Worm (Caenorhabditis elegans) whole organism, midembryonic: ENCODE data around the gene lido-1.

ENCODE experiments used
- T22C8.4 ChIP-seq: fragments of 200-800 bp; sonication (Bioruptor generic); IDR thresholded peaks from 2 replicates; pipeline ENCODE4 v1.3.6; 2022; ENCODE audit warnings: missing genetic modification characterization, missing compliant biosample characterization
- cog-1 ChIP-seq: sonication (generic microtip); optimal IDR thresholded peaks from 2 replicates; lab custom pipeline; 2016; ENCODE audit warnings: missing genetic modification characterization, missing compliant biosample characterization
- flt-1 ChIP-seq: fragments of 200-800 bp; sonication (Bioruptor generic); IDR thresholded peaks from 2 replicates; pipeline ENCODE4 v1.3.6; 2022; ENCODE audit warnings: missing genetic modification characterization, missing compliant biosample characterization
- med-1 ChIP-seq: sonication (generic microtip); optimal IDR thresholded peaks from 2 replicates; lab custom pipeline; 2017; ENCODE audit warnings: missing genetic modification characterization, mild to moderate bottlenecking, missing compliant biosample characterization, antibody characterized with exemption, missing genetic modification reagents; ENCODE audit not compliant: insufficient read depth
- tab-1 ChIP-seq: fragments of 200-800 bp; sonication (Bioruptor generic); IDR thresholded peaks from 2 replicates; pipeline ENCODE4 v1.3.6; 2022; ENCODE audit warnings: missing genetic modification characterization, missing compliant biosample characterization
- ztf-23 ChIP-seq: fragments of 200-800 bp; sonication (Bioruptor generic); IDR thresholded peaks from 2 replicates; pipeline ENCODE4 v1.3.6; 2022; ENCODE audit warnings: missing genetic modification reagents, missing genetic modification characterization, missing compliant biosample characterization
- ztf-29 ChIP-seq: fragments of 200-800 bp; sonication (Bioruptor generic); IDR thresholded peaks from 2 replicates; pipeline ENCODE4 v1.3.6; 2022; ENCODE audit warnings: missing genetic modification reagents, missing genetic modification characterization, missing compliant biosample characterization

DNA sequence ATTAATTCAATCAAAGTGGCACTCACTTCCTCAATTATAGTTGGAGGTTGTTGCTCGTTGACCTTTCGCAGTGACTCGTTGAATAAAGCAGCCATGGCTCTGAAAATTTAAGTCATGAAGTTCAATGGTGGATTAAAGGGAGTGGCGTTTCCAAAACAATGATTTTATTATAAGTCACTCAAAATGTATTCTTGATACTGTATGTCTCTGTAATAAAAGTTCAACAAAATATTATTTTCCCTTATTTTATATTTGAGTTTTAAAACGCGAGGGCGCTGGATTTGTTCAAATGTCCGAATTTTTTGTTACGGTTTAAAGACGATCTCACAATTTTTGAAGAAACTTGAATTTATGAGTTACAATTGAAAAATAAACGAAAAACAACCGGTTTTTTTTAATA is 24.3 kb downstream of the lido-1 start, which contains the start of gene C30G4.4:
- TF ChIP-seq flt-1 (no peak), cog-1 (no peak), tab-1 (GFP tag; lab: Robert Waterston, UW) (no peak), ztf-29 (GFP tag; lab: Robert Waterston, UW) (no peak), med-1 (GFP tag; lab: Kevin White, UChicago) (no peak), ztf-23 (GFP tag; lab: Robert Waterston, UW) (no peak), T22C8.4 (GFP tag; lab: Robert Waterston, UW) (no peak)
